In genomic region chr3R:25631079-25631478, dm6 we compare ENCODE assay signal across 1 fruit fly cellular context.
TF ChIP-seq lines count a peak whose summit lies in the region.

No protein-coding gene starts in this region.

TF ChIP-seq in whole organism, embryonic, 481 proteins besides CTCF, POLR2A, EP300 and RAD21 (continued from another document and continues in another):
- TF ChIP-seq Trl (optimal IDR thresholded peaks at IDR 0.05; lab: Kevin White, UChicago) (no peak), Trl (GFP tag; optimal IDR thresholded peaks at IDR 0.05; lab: Kevin White, UChicago) (peak; percentile 62), CG14441 (GFP tag; IDR thresholded peaks at IDR 0.05; lab: Robert Waterston, UW) (peak; percentile 74), Med (GFP tag; lab: Kevin White, UChicago) (peak; percentile 95), lilli (GFP tag; optimal IDR thresholded peaks at IDR 0.05; lab: Kevin White, UChicago) (peak; percentile 46), schlank (tag; optimal IDR thresholded peaks at IDR 0.05; lab: Kevin White, UChicago) (peak; percentile 34), CG5180 (GFP tag; optimal IDR thresholded peaks at IDR 0.05; lab: Kevin White, UChicago) (peak; percentile 56), CG18764 (GFP tag; optimal IDR thresholded peaks at IDR 0.05; lab: Kevin White, UChicago) (peak; percentile 40), psq (GFP tag; optimal IDR thresholded peaks at IDR 0.05; lab: Kevin White, UChicago) (no peak), ind (GFP tag; optimal IDR thresholded peaks at IDR 0.05; lab: Kevin White, UChicago) (peak; percentile 66), Drgx (GFP tag; IDR thresholded peaks at IDR 0.05; lab: Robert Waterston, UW) (no peak), ap (GFP tag; IDR thresholded peaks at IDR 0.05; lab: Robert Waterston, UW) (peak; percentile 29; the same call in 1 of the 2 replicates), Gug (GFP tag; IDR thresholded peaks at IDR 0.05; lab: Robert Waterston, UW) (peak; percentile 47; the same call in 2 of the 4 replicates), wek (GFP tag; optimal IDR thresholded peaks at IDR 0.05; lab: Kevin White, UChicago) (no peak), btn (GFP tag; optimal IDR thresholded peaks at IDR 0.05; lab: Kevin White, UChicago) (peak; percentile 47), Poxn (GFP tag; IDR thresholded peaks at IDR 0.05; lab: Robert Waterston, UW) (peak; percentile 54; the same call in 1 of the 2 replicates), jigr1 (GFP tag; IDR thresholded peaks at IDR 0.05; lab: Robert Waterston, UW) (peak; percentile 76; the same call in 2 of the 3 replicates), exex (tag; optimal IDR thresholded peaks at IDR 0.05; lab: Kevin White, UChicago) (no peak), CG6765 (GFP tag; optimal IDR thresholded peaks at IDR 0.05; lab: Kevin White, UChicago) (peak; percentile 48), CG12236 (GFP tag; optimal IDR thresholded peaks at IDR 0.05; lab: Kevin White, UChicago) (no peak), kni (GFP tag; optimal IDR thresholded peaks at IDR 0.05; lab: Kevin White, UChicago) (peak; percentile 20), CG8924 (tag; optimal IDR thresholded peaks at IDR 0.05; lab: Kevin White, UChicago) (peak; percentile 47), CG10267 (tag; optimal IDR thresholded peaks at IDR 0.05; lab: Kevin White, UChicago) (peak; percentile 25), CG4404 (GFP tag; IDR thresholded peaks at IDR 0.05; lab: Robert Waterston, UW) (peak; percentile 49; the same call in 1 of the 2 replicates), CG17612 (GFP tag; IDR thresholded peaks at IDR 0.05; lab: Robert Waterston, UW) (0 out of 2 replicates have a peak, but pooled peaks have one; percentile 4), shn (GFP tag; optimal IDR thresholded peaks at IDR 0.05; lab: Kevin White, UChicago) (peak; percentile 21), CG4617 (GFP tag; optimal IDR thresholded peaks at IDR 0.05; lab: Kevin White, UChicago; ENCODE audit: borderline replicate concordance) (no peak), prd (optimal IDR thresholded peaks at IDR 0.05; lab: Kevin White, UChicago) (no peak), prd (GFP tag; IDR thresholded peaks at IDR 0.05; lab: Robert Waterston, UW) (peak; percentile 84), Asciz (GFP tag; optimal IDR thresholded peaks at IDR 0.05; lab: Kevin White, UChicago) (peak; percentile 62), Deaf1 (tag; optimal IDR thresholded peaks at IDR 0.05; lab: Kevin White, UChicago) (no peak), caup (GFP tag; optimal IDR thresholded peaks at IDR 0.05; lab: Kevin White, UChicago; ENCODE audit: severe bottlenecking) (peak; percentile 61), HHEX (GFP tag; optimal IDR thresholded peaks at IDR 0.05; lab: Kevin White, UChicago) (peak; percentile 63), CG9797 (GFP tag; optimal IDR thresholded peaks at IDR 0.05; lab: Kevin White, UChicago) (no peak), stc (GFP tag; IDR thresholded peaks at IDR 0.05; lab: Robert Waterston, UW) (peak; percentile 65), H2.0 (GFP tag; IDR thresholded peaks at IDR 0.05; lab: Robert Waterston, UW) (peak; percentile 70), tio (GFP tag; optimal IDR thresholded peaks at IDR 0.05; lab: Kevin White, UChicago) (peak; percentile 63), CG17361 (GFP tag; IDR thresholded peaks at IDR 0.05; lab: Robert Waterston, UW) (peak; percentile 72), CG32767 (GFP tag; IDR thresholded peaks at IDR 0.05; lab: Robert Waterston, UW) (peak; percentile 72), Six4 (GFP tag; optimal IDR thresholded peaks at IDR 0.05; lab: Kevin White, UChicago) (peak; percentile 54), CG10366 (GFP tag; IDR thresholded peaks at IDR 0.05; lab: Robert Waterston, UW) (peak; percentile 77), Doc2 (GFP tag; IDR thresholded peaks at IDR 0.05; lab: Robert Waterston, UW) (no peak), tap (tag; optimal IDR thresholded peaks at IDR 0.05; lab: Kevin White, UChicago) (peak; percentile 55), CG6791 (GFP tag; IDR thresholded peaks at IDR 0.05; lab: Robert Waterston, UW; ENCODE audit: partially characterized antibody) (no peak), tna (GFP tag; IDR thresholded peaks at IDR 0.05; lab: Robert Waterston, UW; ENCODE audit: partially characterized antibody) (no peak), chn (GFP tag; optimal IDR thresholded peaks at IDR 0.05; lab: Kevin White, UChicago) (peak; percentile 34), YL-1 (GFP tag; optimal IDR thresholded peaks at IDR 0.05; lab: Kevin White, UChicago) (no peak), hth (optimal IDR thresholded peaks at IDR 0.05; lab: Kevin White, UChicago) (no peak), Bdp1 (GFP tag; optimal IDR thresholded peaks at IDR 0.05; lab: Kevin White, UChicago) (peak; percentile 11), fd96Cb (tag; optimal IDR thresholded peaks at IDR 0.05; lab: Kevin White, UChicago) (peak; percentile 65), ems (GFP tag; optimal IDR thresholded peaks at IDR 0.05; lab: Kevin White, UChicago) (peak; percentile 50), CG7928 (GFP tag; optimal IDR thresholded peaks at IDR 0.05; lab: Kevin White, UChicago) (no peak), ara (GFP tag; IDR thresholded peaks at IDR 0.05; lab: Robert Waterston, UW) (peak; percentile 81), Rx (GFP tag; IDR thresholded peaks at IDR 0.05; lab: Robert Waterston, UW) (peak; percentile 56), Dip3 (GFP tag; optimal IDR thresholded peaks at IDR 0.05; lab: Kevin White, UChicago) (peak; percentile 32), CG10462 (GFP tag; optimal IDR thresholded peaks at IDR 0.05; lab: Kevin White, UChicago) (peak; percentile 14), Scr (GFP tag; IDR thresholded peaks at IDR 0.05; lab: Robert Waterston, UW; ENCODE audit: partially characterized antibody) (no peak), fu2 (GFP tag; optimal IDR thresholded peaks at IDR 0.05; lab: Kevin White, UChicago) (peak; percentile 25), CG18619 (GFP tag; optimal IDR thresholded peaks at IDR 0.05; lab: Kevin White, UChicago) (peak; percentile 47), chif (GFP tag; optimal IDR thresholded peaks at IDR 0.05; lab: Kevin White, UChicago) (peak; percentile 2 to 41), Mrtf (GFP tag; IDR thresholded peaks at IDR 0.05; lab: Robert Waterston, UW) (peak; percentile 56; the same call in 1 of the 3 replicates), vvl (GFP tag; IDR thresholded peaks at IDR 0.05; lab: Robert Waterston, UW) (peak; percentile 83), Gsc (GFP tag; IDR thresholded peaks at IDR 0.05; lab: Robert Waterston, UW) (0 out of 2 replicates have a peak, but pooled peaks have one; percentile 41), tx (GFP tag; optimal IDR thresholded peaks at IDR 0.05; lab: Kevin White, UChicago) (peak; percentile 46), oc (tag; optimal IDR thresholded peaks at IDR 0.05; lab: Kevin White, UChicago) (peak; percentile 45), cwo (GFP tag; optimal IDR thresholded peaks at IDR 0.05; lab: Kevin White, UChicago) (peak; percentile 66), B-H2 (GFP tag; optimal IDR thresholded peaks at IDR 0.05; lab: Kevin White, UChicago) (peak; percentile 15), Hey (tag; optimal IDR thresholded peaks at IDR 0.05; lab: Kevin White, UChicago) (peak; percentile 23), Dp (GFP tag; optimal IDR thresholded peaks at IDR 0.05; lab: Kevin White, UChicago) (no peak), Ada2b (GFP tag; IDR thresholded peaks at IDR 0.05; lab: Robert Waterston, UW) (peak; percentile 79), dimm (GFP tag; IDR thresholded peaks at IDR 0.05; lab: Robert Waterston, UW) (peak; percentile 49; the same call in 1 of the 2 replicates), Spps (tag; optimal IDR thresholded peaks at IDR 0.05; lab: Kevin White, UChicago) (no peak), ttk (GFP tag; IDR thresholded peaks at IDR 0.05; lab: Robert Waterston, UW) (peak; percentile 76), CG7357 (GFP tag; IDR thresholded peaks at IDR 0.05; lab: Robert Waterston, UW) (peak; percentile 24; the same call in 1 of the 3 replicates), CG7271 (tag; optimal IDR thresholded peaks at IDR 0.05; lab: Kevin White, UChicago) (no peak), Eip74EF (GFP tag; optimal IDR thresholded peaks at IDR 0.05; lab: Kevin White, UChicago) (peak in 1 of 2 experiments; percentile 34), eyg (GFP tag; optimal IDR thresholded peaks at IDR 0.05; lab: Kevin White, UChicago) (peak; percentile 14), vfl (GFP tag; optimal IDR thresholded peaks at IDR 0.05; lab: Kevin White, UChicago) (peak; percentile 36), CG34376 (GFP tag; optimal IDR thresholded peaks at IDR 0.05; lab: Kevin White, UChicago) (peak; percentile 27), disco-r (GFP tag; optimal IDR thresholded peaks at IDR 0.05; lab: Kevin White, UChicago) (no peak), gsb (GFP tag; IDR thresholded peaks at IDR 0.05; lab: Robert Waterston, UW) (peak; percentile 49; the same call in 1 of the 2 replicates), CG7745 (tag; optimal IDR thresholded peaks at IDR 0.05; lab: Kevin White, UChicago) (no peak), gcm (GFP tag; optimal IDR thresholded peaks at IDR 0.05; lab: Kevin White, UChicago) (peak; percentile 44), CG8944 (GFP tag; optimal IDR thresholded peaks at IDR 0.05; lab: Kevin White, UChicago) (peak; percentile 74), bab2 (GFP tag; optimal IDR thresholded peaks at IDR 0.05; lab: Kevin White, UChicago) (peak; percentile 61), CG6689 (GFP tag; IDR thresholded peaks at IDR 0.05; lab: Robert Waterston, UW) (peak; percentile 76), CG12155 (GFP tag; optimal IDR thresholded peaks at IDR 0.05; lab: Kevin White, UChicago) (peak; percentile 11), CG30431 (GFP tag; optimal IDR thresholded peaks at IDR 0.05; lab: Kevin White, UChicago) (peak; percentile 52), z (GFP tag; IDR thresholded peaks at IDR 0.05; lab: Robert Waterston, UW) (no peak), emc (GFP tag; optimal IDR thresholded peaks at IDR 0.05; lab: Kevin White, UChicago) (peak; percentile 17), Blimp-1 (GFP tag; optimal IDR thresholded peaks at IDR 0.05; lab: Kevin White, UChicago) (peak; percentile 66), CG9932 (GFP tag; IDR thresholded peaks at IDR 0.05; lab: Robert Waterston, UW) (peak; percentile 56), CG18262 (tag; optimal IDR thresholded peaks at IDR 0.05; lab: Kevin White, UChicago) (peak; percentile 62), CG16779 (GFP tag; IDR thresholded peaks at IDR 0.05; lab: Robert Waterston, UW) (no peak), Atf6 (GFP tag; IDR thresholded peaks at IDR 0.05; lab: Robert Waterston, UW) (0 out of 2 replicates have a peak, but pooled peaks have one; percentile 9), H15 (GFP tag; IDR thresholded peaks at IDR 0.05; lab: Robert Waterston, UW) (peak; percentile 65; the same call in 2 of the 3 replicates), row (GFP tag; IDR thresholded peaks at IDR 0.05; lab: Robert Waterston, UW) (peak; percentile 82), CkIIα-i1 (GFP tag; IDR thresholded peaks at IDR 0.05; lab: Robert Waterston, UW) (no peak), CG7987 (GFP tag; optimal IDR thresholded peaks at IDR 0.05; lab: Kevin White, UChicago) (no peak), CG4282 (GFP tag; optimal IDR thresholded peaks at IDR 0.05; lab: Kevin White, UChicago) (no peak), CoRest (tag; optimal IDR thresholded peaks at IDR 0.05; lab: Kevin White, UChicago) (peak; percentile 68), Xrp1 (GFP tag; IDR thresholded peaks at IDR 0.05; lab: Robert Waterston, UW) (peak; percentile 83), D (optimal IDR thresholded peaks at IDR 0.05; lab: Kevin White, UChicago) (peak; percentile 21), D (GFP tag; optimal IDR thresholded peaks at IDR 0.05; lab: Kevin White, UChicago) (peak; percentile 64), kah (GFP tag; optimal IDR thresholded peaks at IDR 0.05; lab: Kevin White, UChicago) (peak; percentile 2), CG14965 (GFP tag; optimal IDR thresholded peaks at IDR 0.05; lab: Kevin White, UChicago; ENCODE audit: borderline replicate concordance) (peak; percentile 26), ken (GFP tag; IDR thresholded peaks at IDR 0.05; lab: Robert Waterston, UW) (peak; percentile 75; the same call in 2 of the 3 replicates), gem (tag; optimal IDR thresholded peaks at IDR 0.05; lab: Kevin White, UChicago) (peak; percentile 79), Sin3A (optimal IDR thresholded peaks at IDR 0.05; lab: Kevin White, UChicago) (no peak), gce (GFP tag; IDR thresholded peaks at IDR 0.05; lab: Robert Waterston, UW) (0 out of 3 replicates have a peak, but pooled peaks have one; percentile 17), B-H1 (GFP tag; IDR thresholded peaks at IDR 0.05; lab: Robert Waterston, UW) (peak; percentile 64), hkb (optimal IDR thresholded peaks at IDR 0.05; lab: Kevin White, UChicago) (no peak), hkb (GFP tag; IDR thresholded peaks at IDR 0.05; lab: Robert Waterston, UW) (peak; percentile 81), hbn (GFP tag; IDR thresholded peaks at IDR 0.05; lab: Robert Waterston, UW; ENCODE audit: partially characterized antibody) (no peak), ftz-f1 (GFP tag; optimal IDR thresholded peaks at IDR 0.05; lab: Kevin White, UChicago) (no peak), trh (GFP tag; optimal IDR thresholded peaks at IDR 0.05; lab: Kevin White, UChicago) (no peak), BtbVII (GFP tag; optimal IDR thresholded peaks at IDR 0.05; lab: Kevin White, UChicago) (peak; percentile 51), wdn (GFP tag; IDR thresholded peaks at IDR 0.05; lab: Robert Waterston, UW) (peak; percentile 38; the same call in 1 of the 2 replicates), CG12104 (GFP tag; optimal IDR thresholded peaks at IDR 0.05; lab: Kevin White, UChicago) (peak; percentile 50), slbo (GFP tag; IDR thresholded peaks at IDR 0.05; lab: Robert Waterston, UW) (peak; percentile 80), Neu2 (GFP tag; optimal IDR thresholded peaks at IDR 0.05; lab: Kevin White, UChicago; ENCODE audit: borderline replicate concordance) (no peak), Lhr (GFP tag; optimal IDR thresholded peaks at IDR 0.05; lab: Kevin White, UChicago) (no peak), Dref (GFP tag; IDR thresholded peaks at IDR 0.05; lab: Robert Waterston, UW) (no peak), slou (GFP tag; optimal IDR thresholded peaks at IDR 0.05; lab: Kevin White, UChicago) (peak; percentile 17), CG17802 (tag; optimal IDR thresholded peaks at IDR 0.05; lab: Kevin White, UChicago) (peak; percentile 39), Hsf (GFP tag; optimal IDR thresholded peaks at IDR 0.05; lab: Kevin White, UChicago) (peak; percentile 59), NFAT (GFP tag; IDR thresholded peaks at IDR 0.05; lab: Robert Waterston, UW) (no peak; the same call in 1 of the 2 replicates), Dbx (GFP tag; IDR thresholded peaks at IDR 0.05; lab: Robert Waterston, UW) (peak; percentile 73), Usf (GFP tag; optimal IDR thresholded peaks at IDR 0.05; lab: Kevin White, UChicago) (no peak), CG34422 (GFP tag; IDR thresholded peaks at IDR 0.05; lab: Robert Waterston, UW) (peak; percentile 77)
